Fruit fly (Drosophila melanogaster) whole organism, embryonic: ENCODE measurements around the gene Rcd-1r.

Experiments used
- ATbp ChIP-seq: fragments of 200-800 bp; sonication (Bioruptor generic); optimal IDR thresholded peaks from 2 replicates; lab custom pipeline; 2017; ENCODE audit warnings: missing biosample characterization, mild to moderate bottlenecking, missing genetic modification characterization, missing genetic modification reagents
- Awh ChIP-seq: fragments of 200-800 bp; sonication (Bioruptor generic); IDR thresholded peaks from 2 replicates; pipeline ENCODE4, ENCODE4 v1.3.6; 2022; ENCODE audit warnings: missing biosample characterization, missing genetic modification characterization
- CG10267 ChIP-seq: fragments of 200-800 bp; sonication (Bioruptor generic); optimal IDR thresholded peaks from 2 replicates; lab custom pipeline; 2018; ENCODE audit warnings: missing biosample characterization, mild to moderate bottlenecking, missing genetic modification characterization, moderate library complexity
- CG10321 ChIP-seq: fragments of 200-800 bp; sonication (Bioruptor generic); IDR thresholded peaks from 2 replicates; pipeline ENCODE4 v1.3.6; 2022; ENCODE audit warnings: missing biosample characterization, missing genetic modification characterization
- CG10543 ChIP-seq: fragments of 200-800 bp; sonication (Bioruptor generic); optimal IDR thresholded peaks from 3 replicates; lab custom pipeline; 2017; ENCODE audit warnings: missing biosample characterization, mild to moderate bottlenecking, missing genetic modification characterization, moderate library complexity
- CG11398 ChIP-seq: fragments of 200-800 bp; sonication (Bioruptor generic); optimal IDR thresholded peaks from 2 replicates; lab custom pipeline; 2016; ENCODE audit warnings: missing biosample characterization, missing genetic modification characterization
- CG11695 ChIP-seq: fragments of 200-800 bp; sonication (Bioruptor generic); IDR thresholded peaks from 3 replicates; pipeline ENCODE4 v1.3.6; 2022; ENCODE audit warnings: missing biosample characterization, missing genetic modification characterization
- CG13123 ChIP-seq: fragments of 200-800 bp; sonication (Bioruptor generic); optimal IDR thresholded peaks from 2 replicates; lab custom pipeline; 2016; ENCODE audit warnings: missing biosample characterization, missing genetic modification characterization
- CG1603 ChIP-seq: fragments of 200-800 bp; sonication (Bioruptor generic); optimal IDR thresholded peaks from 2 replicates; lab custom pipeline; 2019; ENCODE audit warnings: missing biosample characterization, mild to moderate bottlenecking, missing genetic modification characterization, moderate library complexity
- CG16863 ChIP-seq: fragments of 200-800 bp; sonication (Bioruptor generic); optimal IDR thresholded peaks from 3 replicates; lab custom pipeline; 2016; ENCODE audit warnings: missing biosample characterization, missing genetic modification characterization
- CG18262 ChIP-seq: fragments of 200-800 bp; optimal IDR thresholded peaks from 3 replicates; lab custom pipeline; 2019; ENCODE audit warnings: missing biosample characterization, mild to moderate bottlenecking, missing genetic modification characterization, moderate library complexity
- CG2129 ChIP-seq: fragments of 200-800 bp; sonication (Bioruptor generic); IDR thresholded peaks from 2 replicates; pipeline ENCODE4 v1.3.6; 2022; ENCODE audit warnings: missing biosample characterization, missing genetic modification characterization; ENCODE audit not compliant: partially characterized antibody
- CG3847 ChIP-seq: fragments of 200-800 bp; sonication (Bioruptor generic); IDR thresholded peaks from 2 replicates; pipeline ENCODE4 v1.3.6; 2022; ENCODE audit warnings: missing biosample characterization, missing genetic modification characterization
- CG4404 ChIP-seq: fragments of 200-800 bp; sonication (Bioruptor generic); IDR thresholded peaks from 2 replicates; pipeline ENCODE4 v1.3.6; 2022; ENCODE audit warnings: missing biosample characterization, missing genetic modification characterization
- CG4854 ChIP-seq: fragments of 200-800 bp; sonication (Bioruptor generic); optimal IDR thresholded peaks from 2 replicates; lab custom pipeline; 2016; ENCODE audit warnings: missing biosample characterization, missing genetic modification characterization, inconsistent platforms
- CG6654 ChIP-seq: fragments of 200-800 bp; sonication (Bioruptor generic); optimal IDR thresholded peaks from 2 replicates; lab custom pipeline; 2017; ENCODE audit warnings: missing biosample characterization, mild to moderate bottlenecking, missing genetic modification characterization
- CG6683 ChIP-seq: fragments of 200-800 bp; sonication (Bioruptor generic); optimal IDR thresholded peaks from 2 replicates; lab custom pipeline; 2017; ENCODE audit warnings: missing biosample characterization, mild to moderate bottlenecking, missing genetic modification characterization, missing genetic modification reagents
- CG7372 ChIP-seq: fragments of 200-800 bp; sonication (Bioruptor generic); IDR thresholded peaks from 2 replicates; pipeline ENCODE4 v1.3.6; 2022; ENCODE audit warnings: missing biosample characterization, missing genetic modification characterization
- CG7786 ChIP-seq: fragments of 200-800 bp; sonication (Bioruptor generic); optimal IDR thresholded peaks from 2 replicates; lab custom pipeline; 2016; ENCODE audit warnings: missing biosample characterization, missing genetic modification characterization
- CG8924 ChIP-seq: fragments of 200-800 bp; optimal IDR thresholded peaks from 3 replicates; lab custom pipeline; 2019; ENCODE audit warnings: missing biosample characterization, mild to moderate bottlenecking, missing genetic modification characterization, moderate library complexity
- CTCF ChIP-seq: fragments of 200-800 bp; sonication (Bioruptor generic); optimal IDR thresholded peaks from 2 replicates; lab custom pipeline; 2017; ENCODE audit warnings: missing biosample characterization, mild to moderate bottlenecking, missing genetic modification characterization, moderate library complexity
- CkIIα-i1 ChIP-seq: fragments of 200-800 bp; sonication (Bioruptor generic); IDR thresholded peaks from 2 replicates; pipeline ENCODE4 v1.3.6; 2022; ENCODE audit warnings: missing biosample characterization, missing genetic modification characterization
- Dip2 ChIP-seq: fragments of 200-800 bp; sonication (Bioruptor generic); IDR thresholded peaks from 2 replicates; pipeline ENCODE4 v1.3.6; 2022; ENCODE audit warnings: missing biosample characterization, missing genetic modification characterization
- HLHmδ ChIP-seq: fragments of 200-800 bp; sonication (Bioruptor generic); optimal IDR thresholded peaks from 2 replicates; lab custom pipeline; 2018; ENCODE audit warnings: missing biosample characterization, mild to moderate bottlenecking, missing genetic modification characterization, moderate library complexity
- HmgD ChIP-seq: fragments of 200-800 bp; sonication (Bioruptor generic); optimal IDR thresholded peaks from 3 replicates; lab custom pipeline; 2016; ENCODE audit warnings: missing biosample characterization, missing genetic modification characterization
- Hmx ChIP-seq: fragments of 200-800 bp; sonication (Bioruptor generic); optimal IDR thresholded peaks from 2 replicates; lab custom pipeline; 2016; ENCODE audit warnings: missing biosample characterization, missing genetic modification characterization
- Hsf ChIP-seq: fragments of 200-800 bp; sonication (Bioruptor generic); optimal IDR thresholded peaks from 3 replicates; lab custom pipeline; 2016; ENCODE audit warnings: missing biosample characterization, missing genetic modification characterization
- Kr ChIP-seq: fragments of 200-800 bp; sonication (Bioruptor generic); optimal IDR thresholded peaks from 2 replicates; lab custom pipeline; 2017; ENCODE audit warnings: missing biosample characterization, mild to moderate bottlenecking, missing genetic modification characterization
- NK7.1 ChIP-seq: fragments of 200-800 bp; sonication (Bioruptor generic); optimal IDR thresholded peaks from 3 replicates; lab custom pipeline; 2016; ENCODE audit warnings: missing biosample characterization, missing genetic modification characterization
- Poxn ChIP-seq: fragments of 200-800 bp; sonication (Bioruptor generic); IDR thresholded peaks from 2 replicates; pipeline ENCODE4 v1.3.6; 2022; ENCODE audit warnings: missing biosample characterization, missing genetic modification characterization
- Sox100B ChIP-seq: fragments of 200-800 bp; sonication (Bioruptor generic); optimal IDR thresholded peaks from 3 replicates; lab custom pipeline; 2018; ENCODE audit warnings: missing biosample characterization, mild to moderate bottlenecking, missing genetic modification characterization
- ap ChIP-seq: fragments of 200-800 bp; sonication (Bioruptor generic); IDR thresholded peaks from 2 replicates; pipeline ENCODE4 v1.3.6; 2022; ENCODE audit warnings: missing biosample characterization, missing genetic modification characterization
- corto ChIP-seq: fragments of 200-800 bp; sonication (Bioruptor generic); optimal IDR thresholded peaks from 2 replicates; lab custom pipeline; 2016; ENCODE audit warnings: missing biosample characterization, mild to moderate bottlenecking, missing genetic modification characterization, moderate library complexity
- danr ChIP-seq: fragments of 200-800 bp; sonication (Bioruptor generic); IDR thresholded peaks from 2 replicates; pipeline ENCODE4 v1.3.6; 2022; ENCODE audit warnings: missing biosample characterization, missing genetic modification characterization
- dmrt11E ChIP-seq: fragments of 200-800 bp; sonication (Bioruptor generic); optimal IDR thresholded peaks from 3 replicates; lab custom pipeline; 2018; ENCODE audit warnings: missing biosample characterization, mild to moderate bottlenecking, missing genetic modification characterization, moderate library complexity
- dpn ChIP-seq, 2 experiments: fragments of 200-800 bp; sonication (Bioruptor generic); optimal IDR thresholded peaks; 3 replicates each; lab custom pipeline; 2016; ENCODE audit warnings: missing biosample characterization in 2 of 2, missing genetic modification characterization in 2 of 2
- en ChIP-seq: fragments of 200-800 bp; sonication (Bioruptor generic); optimal IDR thresholded peaks from 2 replicates; lab custom pipeline; 2016; ENCODE audit warnings: missing biosample characterization, missing genetic modification characterization
- h ChIP-seq: fragments of >200 bp; optimal IDR thresholded peaks from 2 replicates; lab custom pipeline; 2017
- ham ChIP-seq: fragments of 200-800 bp; sonication (Bioruptor generic); IDR thresholded peaks from 2 replicates; pipeline ENCODE4 v1.3.6; 2022; ENCODE audit warnings: missing biosample characterization, missing genetic modification characterization
- hb ChIP-seq: fragments of 200-800 bp; sonication (Bioruptor generic); IDR thresholded peaks from 3 replicates; pipeline ENCODE4 v1.3.6; 2022; ENCODE audit warnings: missing biosample characterization, missing genetic modification characterization; ENCODE audit not compliant: partially characterized antibody
- hbn ChIP-seq: fragments of 200-800 bp; sonication (Bioruptor generic); IDR thresholded peaks from 2 replicates; pipeline ENCODE4 v1.3.6; 2022; ENCODE audit warnings: missing biosample characterization, missing genetic modification characterization; ENCODE audit not compliant: partially characterized antibody
- ken ChIP-seq: fragments of 200-800 bp; sonication (Bioruptor generic); IDR thresholded peaks from 3 replicates; pipeline ENCODE4 v1.3.6; 2022; ENCODE audit warnings: missing biosample characterization, missing genetic modification characterization
- kni ChIP-seq: fragments of 200-800 bp; sonication (Bioruptor generic); optimal IDR thresholded peaks from 3 replicates; lab custom pipeline; 2017; ENCODE audit warnings: mild to moderate bottlenecking, missing biosample characterization, missing genetic modification reagents, missing genetic modification characterization
- mld ChIP-seq: fragments of 200-800 bp; sonication (Bioruptor generic); IDR thresholded peaks from 3 replicates; pipeline ENCODE4 v1.3.6; 2022; ENCODE audit warnings: missing biosample characterization, missing genetic modification characterization; ENCODE audit not compliant: partially characterized antibody
- nau ChIP-seq: fragments of 200-800 bp; sonication (Bioruptor generic); optimal IDR thresholded peaks from 3 replicates; lab custom pipeline; 2017; ENCODE audit warnings: missing biosample characterization, mild to moderate bottlenecking, missing genetic modification characterization, missing genetic modification reagents
- onecut ChIP-seq: fragments of 200-800 bp; sonication (Bioruptor generic); IDR thresholded peaks from 2 replicates; pipeline ENCODE4 v1.3.6; 2022; ENCODE audit warnings: missing biosample characterization, missing genetic modification characterization
- pros ChIP-seq: fragments of 200-800 bp; sonication (Bioruptor generic); optimal IDR thresholded peaks from 3 replicates; lab custom pipeline; 2019; ENCODE audit warnings: missing biosample characterization, mild to moderate bottlenecking, missing genetic modification characterization, moderate library complexity
- rib ChIP-seq: fragments of 200-800 bp; sonication (Bioruptor generic); IDR thresholded peaks from 2 replicates; pipeline ENCODE4 v1.3.6; 2022; ENCODE audit warnings: missing biosample characterization, missing genetic modification characterization
- ro ChIP-seq: fragments of 200-800 bp; sonication (Bioruptor generic); IDR thresholded peaks from 2 replicates; pipeline ENCODE4 v1.3.6; 2022; ENCODE audit warnings: missing biosample characterization, missing genetic modification characterization
- salm ChIP-seq: fragments of 200-800 bp; sonication (Bioruptor generic); optimal IDR thresholded peaks from 2 replicates; lab custom pipeline; 2018; ENCODE audit warnings: missing biosample characterization, mild to moderate bottlenecking, missing genetic modification characterization
- sna ChIP-seq: fragments of 200-800 bp; sonication (Bioruptor generic); IDR thresholded peaks from 2 replicates; pipeline ENCODE4 v1.3.6; 2022; ENCODE audit warnings: missing biosample characterization, missing genetic modification characterization; ENCODE audit not compliant: partially characterized antibody
- tio ChIP-seq: fragments of 200-800 bp; sonication (Bioruptor generic); optimal IDR thresholded peaks from 2 replicates; lab custom pipeline; 2017; ENCODE audit warnings: missing biosample characterization, missing genetic modification characterization, inconsistent platforms

Rcd-1r gene

dm6 chr2L:8997285-8997684, 16.6 kb downstream of the Rcd-1r start, which contains the start of the genes alien and CG18661 (continued):
- TF ChIP-seq hbn (no peak), Kr (GFP tag; lab: Kevin White, UChicago) (no peak), CG11398 (GFP tag; lab: Kevin White, UChicago) (peak; percentile 24), danr (GFP tag; lab: Robert Waterston, UW) (peak; percentile 91), CG18262 (no peak), CTCF (GFP tag; lab: Kevin White, UChicago) (peak; percentile 44), h (no peak), nau (GFP tag; lab: Kevin White, UChicago) (peak; percentile 14), CG1603 (tag; lab: Kevin White, UChicago) (peak; percentile 89), CG11695 (GFP tag; lab: Robert Waterston, UW) (peak; percentile 89), CG4854 (GFP tag; lab: Kevin White, UChicago) (peak; percentile 59), CG16863 (GFP tag; lab: Kevin White, UChicago) (peak; percentile 40), Sox100B (peak; percentile 49), CG10543 (GFP tag; lab: Kevin White, UChicago) (peak; percentile 33), CG13123 (peak; percentile 49), NK7.1 (GFP tag; lab: Kevin White, UChicago) (peak; percentile 46), tio (GFP tag; lab: Kevin White, UChicago) (peak; percentile 36), CG8924 (tag; lab: Kevin White, UChicago) (peak; percentile 42), CG6654 (no peak), CG7372 (peak; percentile 96), CG6683 (GFP tag; lab: Kevin White, UChicago) (no peak), corto (GFP tag; lab: Kevin White, UChicago) (no peak), HmgD (GFP tag; lab: Kevin White, UChicago) (peak; percentile 94), Hsf (GFP tag; lab: Kevin White, UChicago) (peak; percentile 85), dmrt11E (tag; lab: Kevin White, UChicago) (peak; percentile 92), ken (GFP tag; lab: Robert Waterston, UW) (peak; percentile 91), CG10267 (tag; lab: Kevin White, UChicago) (peak; percentile 78), Dip2 (GFP tag; lab: Robert Waterston, UW) (no peak), Awh (GFP tag; lab: Robert Waterston, UW) (peak; percentile 69), CG7786 (GFP tag; lab: Kevin White, UChicago) (peak; percentile 86), en (GFP tag; lab: Kevin White, UChicago) (peak; percentile 47), salm (peak; percentile 21), kni (GFP tag; lab: Kevin White, UChicago) (no peak), rib (GFP tag; lab: Robert Waterston, UW) (peak; percentile 80; the same call in 1 of the 2 replicates), mld (GFP tag; lab: Robert Waterston, UW) (no peak), sna (GFP tag; lab: Robert Waterston, UW) (0 out of 2 replicates have a peak, but pooled peaks have one; percentile 14), Hmx (GFP tag; lab: Kevin White, UChicago) (peak; percentile 84), CkIIα-i1 (GFP tag; lab: Robert Waterston, UW) (0 out of 2 replicates have a peak, but pooled peaks have one; percentile 64), ro (GFP tag; lab: Robert Waterston, UW) (peak; percentile 65), CG10321 (peak; percentile 66), ham (peak; percentile 71; the same call in 1 of the 2 replicates), pros (GFP tag; lab: Kevin White, UChicago) (no peak), ap (peak; percentile 91), onecut (GFP tag; lab: Robert Waterston, UW) (peak; percentile 89), dpn (GFP tag; optimal IDR thresholded peaks at IDR 0.05; lab: Kevin White, UChicago) (peak; percentile 93 to 96), Poxn (peak; percentile 54; the same call in 1 of the 2 replicates), CG4404 (GFP tag; lab: Robert Waterston, UW) (peak; percentile 87), hb (no peak), HLHmδ (GFP tag; lab: Kevin White, UChicago) (no peak), ATbp (no peak), CG2129 (GFP tag; lab: Robert Waterston, UW) (peak; percentile 45; the same call in 1 of the 2 replicates), CG3847 (GFP tag; lab: Robert Waterston, UW) (peak; percentile 98)
